Worm (Caenorhabditis elegans): ENCODE measurements around the gene arc-1.
A peak's percentile ranks its signal among the peaks of the same experiment; 100 is the strongest.

The arc-1 gene

ce11 chrII:9646122-9646555, 28.6 kb upstream of the arc-1 start (continued):
- TF ChIP-seq ctbp-1 (GFP tag; IDR thresholded peaks at IDR 0.05), result 0 out of 2 replicates have a peak, but pooled peaks have one; percentile 30
- TF ChIP-seq set-16 (GFP tag; IDR thresholded peaks at IDR 0.05), result peak; percentile 49
- no peak for TF ChIP-seq dmd-9 (GFP tag; IDR thresholded peaks at IDR 0.05)
- peak; percentile 94 for TF ChIP-seq nhr-11 (tag; optimal IDR thresholded peaks at IDR 0.05)
- TF ChIP-seq tra-1 (GFP tag; IDR thresholded peaks at IDR 0.05), result 0 out of 2 replicates have a peak, but pooled peaks have one; percentile 27
- peak; percentile 14 for TF ChIP-seq dpl-1 (GFP tag; optimal IDR thresholded peaks at IDR 0.05)
- peak; percentile 86 for TF ChIP-seq mep-1 (tag; optimal IDR thresholded peaks at IDR 0.05)
- TF ChIP-seq F10B5.3 (tag; optimal IDR thresholded peaks at IDR 0.05), result peak; percentile 23
- peak; percentile 40 for TF ChIP-seq ama-1 (optimal IDR thresholded peaks at IDR 0.05)
- TF ChIP-seq egl-43 (GFP tag; IDR thresholded peaks at IDR 0.05), result peak; percentile 62
- no peak for TF ChIP-seq lin-38 (GFP tag; IDR thresholded peaks at IDR 0.05)
- TF ChIP-seq hlh-30 (tag; optimal IDR thresholded peaks at IDR 0.05; ENCODE audit: insufficient read depth), result peak; percentile 87
- TF ChIP-seq saeg-2 (GFP tag; IDR thresholded peaks at IDR 0.05), result 0 out of 2 replicates have a peak, but pooled peaks have one; percentile 44
- no peak for TF ChIP-seq vab-7 (GFP tag; IDR thresholded peaks at IDR 0.05)

DNA sequence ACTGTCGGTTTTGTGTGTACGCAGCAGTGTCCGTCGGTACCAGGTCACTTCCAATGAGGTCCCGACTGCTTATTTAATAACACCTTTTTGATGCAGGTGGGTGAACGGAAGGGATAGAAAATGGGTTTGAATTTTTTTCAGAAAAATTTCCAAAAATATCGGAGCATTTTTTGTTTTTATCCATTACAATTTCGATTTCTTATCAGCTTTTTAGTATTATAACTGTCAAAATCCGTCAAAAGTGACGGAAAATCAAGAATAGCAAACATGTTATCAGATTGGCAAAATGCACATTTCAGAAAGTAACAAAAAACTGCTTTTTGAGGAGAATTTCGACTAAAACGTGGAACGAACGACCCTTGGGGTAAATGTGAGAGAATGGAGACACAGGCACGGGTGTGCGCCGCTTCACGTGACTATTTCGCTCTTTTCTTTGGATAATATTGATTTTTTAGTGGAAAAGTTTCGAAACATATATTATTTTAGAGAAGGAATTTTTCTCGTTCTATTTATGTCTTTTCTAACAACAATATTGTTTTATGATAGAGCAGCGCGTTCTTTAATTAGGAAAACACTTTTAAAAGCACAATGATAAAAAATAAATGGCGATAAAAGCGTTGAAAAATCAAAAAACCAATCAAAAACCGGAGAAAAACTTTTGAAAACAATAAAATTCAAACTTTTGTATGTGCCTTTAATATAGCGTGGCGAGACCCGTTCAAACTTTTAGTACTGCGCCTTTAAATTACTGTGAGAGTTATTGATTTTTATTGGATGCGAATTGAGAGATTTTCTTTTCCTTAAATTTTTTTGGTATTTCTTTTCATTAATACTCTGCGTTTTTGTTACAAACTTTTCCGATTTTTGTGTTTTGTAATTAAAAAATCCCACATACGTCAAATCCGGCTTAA, 27.6 kb upstream of the arc-1 start, which contains the start of gene sqv-8:
sqv-8 (plus strand) TSS at position 51 of the 911 bp plus-strand sequence.
- TF ChIP-seq aha-1 (tag) (no peak), ceh-20 (GFP tag; IDR thresholded peaks at IDR 0.05) (no peak), ama-1 (optimal IDR thresholded peaks at IDR 0.05) (no peak), lin-29 (GFP tag; IDR thresholded peaks at IDR 0.05) (no peak), zfp-3 (GFP tag; conservative IDR thresholded peaks at IDR 0.05) (peak; percentile 50; the same call in 1 of the 2 replicates), nhr-28 (tag; optimal IDR thresholded peaks at IDR 0.05) (peak; percentile 2), ceh-32 (tag; optimal IDR thresholded peaks at IDR 0.05; ENCODE audit: poor library complexity) (no peak), rbr-2 (tag; optimal IDR thresholded peaks at IDR 0.05) (no peak), pqm-1 (tag; optimal IDR thresholded peaks at IDR 0.05) (no peak), nhr-25 (tag; optimal IDR thresholded peaks at IDR 0.05; ENCODE audit: borderline replicate concordance, insufficient read depth) (no peak), hlh-11 (tag; optimal IDR thresholded peaks at IDR 0.05) (peak; percentile 61), Y105C5A.15 (GFP tag; IDR thresholded peaks at IDR 0.05) (no peak), dve-1 (tag; optimal IDR thresholded peaks at IDR 0.05; ENCODE audit: insufficient read depth) (peak; percentile 48), daf-19 (GFP tag; conservative IDR thresholded peaks at IDR 0.05) (no peak), skn-1 (tag; optimal IDR thresholded peaks at IDR 0.05) (no peak), Y48G9A.11 (GFP tag; IDR thresholded peaks at IDR 0.05) (peak; percentile 8; the same call in 1 of the 2 replicates), hlh-30 (tag; optimal IDR thresholded peaks at IDR 0.05; ENCODE audit: insufficient read depth) (peak; percentile 92), nhr-76 (tag; optimal IDR thresholded peaks at IDR 0.05) (no peak), unc-39 (tag; optimal IDR thresholded peaks at IDR 0.05) (no peak), daf-16 (GFP tag; optimal IDR thresholded peaks at IDR 0.05) (no peak), daf-16 (tag; optimal IDR thresholded peaks at IDR 0.05) (peak; percentile 33), mxl-2 (GFP tag; conservative IDR thresholded peaks at IDR 0.05) (no peak), nhr-77 (tag; optimal IDR thresholded peaks at IDR 0.05) (no peak), F49E8.2 (tag; optimal IDR thresholded peaks at IDR 0.05; ENCODE audit: borderline replicate concordance) (peak; percentile 3), T20F7.1 (GFP tag; optimal IDR thresholded peaks at IDR 0.05) (peak; percentile 7), lsy-2 (tag; optimal IDR thresholded peaks at IDR 0.05) (peak in 1 of 2 experiments; percentile 39), hmg-1.1 (GFP tag; IDR thresholded peaks at IDR 0.05) (peak; percentile 36; the same call in 1 of the 2 replicates), snpc-4 (tag; optimal IDR thresholded peaks at IDR 0.05) (no peak), pha-4 (GFP tag; IDR thresholded peaks at IDR 0.05) (no peak), pha-4 (tag; optimal IDR thresholded peaks at IDR 0.05) (no peak), zip-11 (GFP tag; IDR thresholded peaks at IDR 0.05) (no peak), ceh-28 (tag; optimal IDR thresholded peaks at IDR 0.05) (peak; percentile 1), dmd-8 (GFP tag; IDR thresholded peaks at IDR 0.05) (no peak), ZK546.5 (tag; optimal IDR thresholded peaks at IDR 0.05) (no peak), nhr-42 (GFP tag; IDR thresholded peaks at IDR 0.05) (no peak), nhr-6 (tag; optimal IDR thresholded peaks at IDR 0.05) (no peak)

Data from whole organism, L4 larva.